Worm (Caenorhabditis elegans): ENCODE results near the gene malt-1.
"Not testable (repeated sequence)": the region's sequence is repeated elsewhere in the genome, so short reads cannot be mapped to it uniquely, and the experiment has no call there.

The malt-1 gene

DNA sequence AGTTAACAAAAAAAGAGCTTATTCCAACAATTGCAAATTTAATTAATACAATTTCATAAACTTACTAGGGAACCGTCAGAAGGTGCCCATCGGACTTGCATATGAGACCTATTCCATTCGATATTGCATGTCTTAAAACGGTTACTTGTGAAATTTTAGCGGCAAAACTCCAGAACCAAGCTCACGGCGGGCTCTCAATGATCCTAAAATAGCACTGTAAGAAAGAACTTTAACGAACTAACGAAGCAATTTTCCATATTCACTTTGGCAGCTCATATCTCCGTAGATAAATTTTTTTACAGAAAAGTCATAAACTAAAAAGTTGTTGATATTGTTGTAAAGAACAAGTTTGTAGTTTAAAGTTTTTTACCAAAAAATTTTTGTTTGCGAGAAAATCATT is 43.4 kb downstream of the malt-1 start, which contains the start of gene B0252.3:
Gene B0252.3, minus strand, starts transcription at position 101 of the 400 bp plus-strand sequence.
- not testable (repeated sequence) for TF ChIP-seq nhr-67, eor-1, nhr-76 (tag; optimal IDR thresholded peaks at IDR 0.05)

DNA sequence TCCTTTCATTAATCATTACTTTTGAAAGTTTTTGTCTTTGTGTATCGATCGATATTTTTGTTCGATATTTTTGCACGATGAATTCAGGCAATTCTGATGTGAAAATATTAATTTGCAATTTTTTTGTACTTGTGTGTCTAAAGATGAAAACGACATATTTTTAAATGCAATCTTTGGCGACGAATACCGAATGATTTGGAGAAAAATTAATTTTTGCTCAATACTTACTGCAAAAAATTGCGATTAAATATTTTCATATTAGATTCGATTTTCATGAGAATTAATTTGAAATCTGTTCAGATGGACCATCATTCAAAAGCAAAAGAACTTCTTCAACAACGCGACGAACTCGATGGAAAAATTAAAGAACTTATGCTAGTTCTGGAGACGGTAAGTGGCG is 49.3 kb downstream of the malt-1 start, which contains the start of gene psmd-9:
Gene psmd-9, plus strand, starts transcription at position 301 of the 400 bp plus-strand sequence.
- no peak for TF ChIP-seq ceh-9 (tag; optimal IDR thresholded peaks at IDR 0.05)
- TF ChIP-seq ztf-11 (tag; optimal IDR thresholded peaks at IDR 0.05): no peak
- TF ChIP-seq ceh-82 (tag; optimal IDR thresholded peaks at IDR 0.05): no peak
- TF ChIP-seq hmg-11 (tag; optimal IDR thresholded peaks at IDR 0.05): no peak
- no peak for TF ChIP-seq daf-12 (tag; optimal IDR thresholded peaks at IDR 0.05)
- no peak for TF ChIP-seq nhr-28 (tag; optimal IDR thresholded peaks at IDR 0.05)
- TF ChIP-seq R02D3.7 (tag; optimal IDR thresholded peaks at IDR 0.05): no peak
- no peak for TF ChIP-seq mml-1 (tag; optimal IDR thresholded peaks at IDR 0.05)
- no peak for TF ChIP-seq sea-2 (GFP tag; optimal IDR thresholded peaks at IDR 0.05)

DNA sequence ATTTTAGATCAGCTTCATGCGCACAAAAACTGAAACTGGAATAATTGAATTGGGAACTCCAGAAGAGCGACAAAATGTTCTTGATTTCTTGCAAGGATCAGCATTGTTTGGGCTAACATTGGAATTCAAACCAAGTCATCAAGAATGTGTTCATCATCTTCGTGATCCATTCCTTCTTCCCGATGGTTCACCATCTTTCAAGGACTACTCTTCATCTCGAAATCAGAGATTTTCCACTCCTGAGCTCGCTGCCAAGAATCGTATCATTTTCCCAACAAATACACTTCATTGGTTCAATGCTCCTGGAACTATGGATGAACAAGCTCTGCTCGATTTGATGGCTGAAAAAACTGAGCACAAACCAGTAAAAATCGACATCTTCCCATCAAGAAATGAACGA is 50.4 kb downstream of the malt-1 start:
- no peak for TF ChIP-seq zag-1 (tag; optimal IDR thresholded peaks at IDR 0.05)
- no peak for TF ChIP-seq nhr-25 (tag; optimal IDR thresholded peaks at IDR 0.05)
- no peak for TF ChIP-seq jun-1 (tag; optimal IDR thresholded peaks at IDR 0.05)
- TF ChIP-seq lin-39 (tag; optimal IDR thresholded peaks at IDR 0.05): no peak
- no peak for TF ChIP-seq unc-39 (tag; optimal IDR thresholded peaks at IDR 0.05)
- TF ChIP-seq R02D3.7 (tag; optimal IDR thresholded peaks at IDR 0.05): no peak
- no peak for TF ChIP-seq daf-12 (tag; optimal IDR thresholded peaks at IDR 0.05)
- TF ChIP-seq ceh-82 (tag; optimal IDR thresholded peaks at IDR 0.05): no peak
- TF ChIP-seq hmg-11 (tag; optimal IDR thresholded peaks at IDR 0.05): no peak
- TF ChIP-seq nhr-77 (tag; optimal IDR thresholded peaks at IDR 0.05): no peak
- TF ChIP-seq elt-1 (tag; optimal IDR thresholded peaks at IDR 0.05): no peak
- TF ChIP-seq nhr-11 (tag; optimal IDR thresholded peaks at IDR 0.05): no peak
- TF ChIP-seq elt-2 (tag; optimal IDR thresholded peaks at IDR 0.05): no peak
- no peak for TF ChIP-seq ama-1 (optimal IDR thresholded peaks at IDR 0.05)
- no peak for TF ChIP-seq eor-1 (tag; optimal IDR thresholded peaks at IDR 0.05)
- no peak for TF ChIP-seq elt-3 (tag; optimal IDR thresholded peaks at IDR 0.05)
- TF ChIP-seq nfya-1 (tag; optimal IDR thresholded peaks at IDR 0.05; ENCODE audit: insufficient read depth): no peak

DNA sequence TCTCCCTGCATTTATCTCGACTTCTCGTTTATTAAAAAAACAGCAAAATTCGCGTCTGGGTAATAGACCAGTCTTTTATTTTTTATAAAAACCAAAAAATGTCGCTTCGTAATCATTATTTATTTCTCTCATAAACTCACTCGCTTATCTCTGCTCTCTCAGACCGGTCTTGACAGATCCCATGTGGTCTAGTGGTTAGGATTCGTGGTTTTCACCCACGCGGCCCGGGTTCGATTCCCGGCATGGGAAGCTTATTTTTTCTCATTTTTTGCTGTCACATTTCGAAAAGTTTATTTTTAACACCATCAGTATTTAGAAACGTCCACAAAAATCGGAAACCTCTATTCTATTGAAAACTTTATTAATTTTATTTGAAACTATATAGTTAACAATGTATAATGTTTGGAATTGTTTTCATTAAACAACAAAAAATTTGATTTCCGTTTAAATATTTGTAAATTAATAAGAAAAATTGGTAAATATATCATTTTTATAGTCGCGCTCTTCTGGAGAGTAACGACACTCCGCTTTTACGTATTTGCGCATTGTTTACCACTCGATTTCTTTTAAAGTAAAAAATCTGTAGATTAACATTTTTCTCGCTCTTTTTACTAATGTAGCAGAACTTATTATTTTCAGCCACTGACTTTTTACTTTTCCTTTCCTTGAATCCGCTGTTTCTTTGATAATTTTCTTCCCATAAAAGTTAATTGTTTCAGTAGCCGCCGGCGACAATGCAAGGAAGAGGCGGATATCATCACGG is 52.9 kb downstream of the malt-1 start, which contains the start of gene hrpl-1:
Gene hrpl-1, plus strand, starts transcription at position 713 of the 763 bp plus-strand sequence.
- TF ChIP-seq unc-62 (GFP tag; optimal IDR thresholded peaks at IDR 0.05): no peak
- no peak for TF ChIP-seq R02D3.7 (tag; optimal IDR thresholded peaks at IDR 0.05)
- TF ChIP-seq zag-1 (tag; optimal IDR thresholded peaks at IDR 0.05): no peak
- TF ChIP-seq nfya-1 (tag; optimal IDR thresholded peaks at IDR 0.05; ENCODE audit: insufficient read depth): peak; percentile 24
- no peak for TF ChIP-seq nhr-12 (tag; optimal IDR thresholded peaks at IDR 0.05)
- peak; percentile 35 for TF ChIP-seq nhr-43 (tag; optimal IDR thresholded peaks at IDR 0.05; ENCODE audit: poor library complexity, severe bottlenecking)
- no peak for TF ChIP-seq nhr-23 (tag; optimal IDR thresholded peaks at IDR 0.05)
- TF ChIP-seq sea-2 (GFP tag; optimal IDR thresholded peaks at IDR 0.05): no peak
- TF ChIP-seq ama-1 (optimal IDR thresholded peaks at IDR 0.05): no peak
- no peak for TF ChIP-seq hmg-11 (tag; optimal IDR thresholded peaks at IDR 0.05)
- TF ChIP-seq ZK546.5 (tag; optimal IDR thresholded peaks at IDR 0.05): no peak
